Worm (Caenorhabditis elegans) whole organism, L1 larva: ENCODE results near the gene Y14H12B.1.

Experiments used
- C16A3.4 ChIP-seq: fragments of 150-350 bp; optimal IDR thresholded peaks from 2 replicates; lab custom pipeline; 2014; ENCODE audit warnings: missing biosample characterization, missing genetic modification characterization
- C34B4.2 ChIP-seq: sonication (generic microtip); optimal IDR thresholded peaks from 2 replicates; lab custom pipeline; 2017; ENCODE audit warnings: mild to moderate bottlenecking, missing genetic modification characterization, missing compliant biosample characterization
- aha-1 ChIP-seq: fragments of 150-350 bp; optimal IDR thresholded peaks from 2 replicates; lab custom pipeline; 2014; ENCODE audit warnings: missing biosample characterization, missing genetic modification characterization
- alr-1 ChIP-seq: fragments of 200-800 bp; sonication (Bioruptor generic); optimal IDR thresholded peaks from 2 replicates; lab custom pipeline; 2018; ENCODE audit warnings: borderline replicate concordance, mild to moderate bottlenecking, missing genetic modification characterization, missing compliant biosample characterization
- blmp-1 ChIP-seq: fragments of 150-350 bp; optimal IDR thresholded peaks from 2 replicates; lab custom pipeline; 2014; ENCODE audit warnings: missing biosample characterization, missing genetic modification characterization
- ceh-8 ChIP-seq: fragments of 200-800 bp; sonication (Bioruptor generic); optimal IDR thresholded peaks from 2 replicates; lab custom pipeline; 2018; ENCODE audit warnings: mild to moderate bottlenecking, missing genetic modification characterization, moderate library complexity, missing compliant biosample characterization
- ceh-82 ChIP-seq, 3 experiments: fragments of 150-350 bp in 1 of 3; sonication (generic microtip) in 2 of 3; optimal IDR thresholded peaks; 2 replicates each; lab custom pipeline; 2014 to 2017; ENCODE audit warnings: missing biosample characterization in 3 of 3, missing genetic modification characterization in 3 of 3
- dpl-1 ChIP-seq, 3 experiments: fragments of 150-350 bp in 2 of 3; sonication (generic microtip) in 1 of 3; optimal IDR thresholded peaks; 2 replicates each; lab custom pipeline; 2014 to 2017; ENCODE audit warnings: missing biosample characterization in 3 of 3, missing genetic modification characterization in 3 of 3, missing genetic modification reagents in 3 of 3
- efl-1 ChIP-seq, 4 experiments: fragments of 150-350 bp; optimal IDR thresholded peaks in 3 of 4; peaks in 1 of 4; 1 replicate in 1 of 4; 2 replicates in 3 of 4; lab custom pipeline; 2014; ENCODE audit warnings: missing biosample characterization in 2 of 4, missing genetic modification characterization in 2 of 4, missing genetic modification reagents in 2 of 4
- egl-27 ChIP-seq, 2 experiments: fragments of 150-350 bp in 1 of 2; sonication (generic microtip); optimal IDR thresholded peaks; 3 replicates each; lab custom pipeline; 2017 to 2018; ENCODE audit warnings: missing biosample characterization in 2 of 2, missing genetic modification characterization in 2 of 2, missing genetic modification reagents in 2 of 2
- elt-2 ChIP-seq: sonication (generic microtip); optimal IDR thresholded peaks from 2 replicates; lab custom pipeline; 2016; ENCODE audit warnings: missing genetic modification characterization, mild to moderate bottlenecking, inconsistent platforms, missing compliant biosample characterization, missing genetic modification reagents
- elt-3 ChIP-seq, 6 experiments: fragments of 150-350 bp in 1 of 6; sonication (generic microtip); optimal IDR thresholded peaks; 2 replicates each; lab custom pipeline; 2017 to 2018; ENCODE audit warnings: missing biosample characterization in 6 of 6, missing genetic modification characterization in 6 of 6, inconsistent platforms in 1 of 6
- ets-5 ChIP-seq: fragments of 200-800 bp; sonication (Bioruptor generic); IDR thresholded peaks from 2 replicates; pipeline ENCODE4 v1.3.6; 2022; ENCODE audit warnings: missing genetic modification characterization, missing compliant biosample characterization
- fkh-4 ChIP-seq: sonication (generic microtip); optimal IDR thresholded peaks from 2 replicates; lab custom pipeline; 2016; ENCODE audit warnings: missing compliant biosample characterization, missing genetic modification characterization, borderline replicate concordance
- grh-1 ChIP-seq: fragments of 200-800 bp; sonication (Bioruptor generic); IDR thresholded peaks from 2 replicates; pipeline ENCODE4 v1.3.6; 2022; ENCODE audit warnings: missing genetic modification reagents, missing genetic modification characterization, missing compliant biosample characterization
- hlh-17 ChIP-seq: fragments of 200-800 bp; sonication (Bioruptor generic); optimal IDR thresholded peaks from 2 replicates; lab custom pipeline; 2018; ENCODE audit warnings: missing genetic modification characterization, mild to moderate bottlenecking, missing compliant biosample characterization, moderate library complexity, borderline replicate concordance
- hpl-2 ChIP-seq: fragments of 150-350 bp; optimal IDR thresholded peaks from 2 replicates; lab custom pipeline; 2014; ENCODE audit warnings: missing biosample characterization, missing genetic modification reagents, missing genetic modification characterization
- lin-14 ChIP-seq: fragments of 200-800 bp; sonication (Bioruptor generic); optimal IDR thresholded peaks from 2 replicates; lab custom pipeline; 2018; ENCODE audit warnings: mild to moderate bottlenecking, missing genetic modification characterization, moderate library complexity, missing compliant biosample characterization
- lin-39 ChIP-seq: fragments of 150-350 bp; optimal IDR thresholded peaks from 2 replicates; lab custom pipeline; 2014; ENCODE audit warnings: missing biosample characterization, missing genetic modification reagents, missing genetic modification characterization
- lir-3 ChIP-seq: sonication (generic microtip); optimal IDR thresholded peaks from 2 replicates; lab custom pipeline; 2016; ENCODE audit warnings: mild to moderate bottlenecking, missing genetic modification characterization, moderate library complexity, missing compliant biosample characterization; ENCODE audit not compliant: poor library complexity
- lsy-2 ChIP-seq, 2 experiments: fragments of 150-350 bp; optimal IDR thresholded peaks; 2 replicates each; lab custom pipeline; 2014; ENCODE audit warnings: missing biosample characterization in 2 of 2, missing genetic modification characterization in 2 of 2
- mdl-1 ChIP-seq, 2 experiments: fragments of 150-350 bp; optimal IDR thresholded peaks; 2 replicates each; lab custom pipeline; 2014 to 2017; ENCODE audit warnings: missing biosample characterization in 2 of 2, missing genetic modification characterization in 2 of 2, inconsistent platforms in 1 of 2
- mef-2 ChIP-seq: fragments of 150-350 bp; optimal IDR thresholded peaks from 2 replicates; lab custom pipeline; 2014; ENCODE audit warnings: missing biosample characterization, missing genetic modification characterization
- mep-1 ChIP-seq: fragments of 150-350 bp; optimal IDR thresholded peaks from 2 replicates; lab custom pipeline; 2014; ENCODE audit warnings: missing biosample characterization, missing genetic modification characterization
- nhr-12 ChIP-seq: sonication (generic microtip); optimal IDR thresholded peaks from 2 replicates; lab custom pipeline; 2017; ENCODE audit warnings: missing biosample characterization, missing genetic modification characterization
- nhr-19 ChIP-seq: fragments of 200-800 bp; sonication (Bioruptor generic); conservative IDR thresholded peaks from 2 replicates; pipeline ENCODE4 v1.3.6; 2022; ENCODE audit warnings: missing genetic modification characterization, missing compliant biosample characterization
- nhr-20 ChIP-seq: sonication (generic microtip); optimal IDR thresholded peaks from 2 replicates; lab custom pipeline; 2016; ENCODE audit warnings: mild to moderate bottlenecking, missing genetic modification characterization, missing compliant biosample characterization
- nhr-237 ChIP-seq: fragments of 150-350 bp; optimal IDR thresholded peaks from 2 replicates; lab custom pipeline; 2014; ENCODE audit warnings: missing biosample characterization, missing genetic modification characterization
- nhr-71 ChIP-seq: sonication (generic microtip); optimal IDR thresholded peaks from 2 replicates; lab custom pipeline; 2016; ENCODE audit warnings: mild to moderate bottlenecking, missing genetic modification characterization, moderate library complexity, missing compliant biosample characterization
- nhr-77 ChIP-seq: fragments of 150-350 bp; optimal IDR thresholded peaks from 2 replicates; lab custom pipeline; 2014; ENCODE audit warnings: missing biosample characterization, missing genetic modification characterization
- nhr-84 ChIP-seq: sonication (generic microtip); optimal IDR thresholded peaks from 2 replicates; lab custom pipeline; 2017; ENCODE audit warnings: missing biosample characterization, missing genetic modification characterization
- nhr-85 ChIP-seq: sonication (generic microtip); peaks from one replicate; lab custom pipeline; 2016; ENCODE audit warnings: missing genetic modification characterization, inconsistent platforms, missing compliant biosample characterization
- nhr-90 ChIP-seq: sonication (generic microtip); optimal IDR thresholded peaks from 2 replicates; lab custom pipeline; 2016; ENCODE audit warnings: mild to moderate bottlenecking, missing genetic modification characterization, missing compliant biosample characterization; ENCODE audit not compliant: poor library complexity
- pag-3 ChIP-seq: sonication (generic microtip); optimal IDR thresholded peaks from 2 replicates; lab custom pipeline; 2017; ENCODE audit warnings: missing genetic modification characterization, mild to moderate bottlenecking, missing compliant biosample characterization, antibody characterized with exemption, borderline replicate concordance; ENCODE audit not compliant: insufficient read depth
- pqm-1 ChIP-seq: sonication (generic microtip); optimal IDR thresholded peaks from 3 replicates; lab custom pipeline; 2017; ENCODE audit warnings: missing biosample characterization, missing genetic modification characterization
- skn-1 ChIP-seq: fragments of 150-350 bp; optimal IDR thresholded peaks from 2 replicates; lab custom pipeline; 2014; ENCODE audit warnings: missing biosample characterization, missing genetic modification characterization
- snu-23 ChIP-seq: sonication (generic microtip); optimal IDR thresholded peaks from 2 replicates; lab custom pipeline; 2016; ENCODE audit warnings: missing genetic modification characterization, missing compliant biosample characterization
- sox-4 ChIP-seq: sonication (generic microtip); optimal IDR thresholded peaks from 2 replicates; lab custom pipeline; 2016; ENCODE audit warnings: missing genetic modification characterization, missing compliant biosample characterization
- sptf-1 ChIP-seq: fragments of 150-350 bp; optimal IDR thresholded peaks from 2 replicates; lab custom pipeline; 2014; ENCODE audit warnings: missing biosample characterization, missing genetic modification characterization
- sup-37 ChIP-seq: fragments of 200-800 bp; sonication (Bioruptor generic); optimal IDR thresholded peaks from 2 replicates; lab custom pipeline; 2018; ENCODE audit warnings: mild to moderate bottlenecking, missing genetic modification characterization, missing compliant biosample characterization
- swsn-7 ChIP-seq: sonication (generic microtip); optimal IDR thresholded peaks from 2 replicates; lab custom pipeline; 2016; ENCODE audit warnings: missing genetic modification characterization, missing compliant biosample characterization
- tbx-2 ChIP-seq: sonication (generic microtip); optimal IDR thresholded peaks from 2 replicates; lab custom pipeline; 2016; ENCODE audit warnings: missing genetic modification characterization, missing compliant biosample characterization
- tlp-1 ChIP-seq: fragments of 150-350 bp; optimal IDR thresholded peaks from 2 replicates; lab custom pipeline; 2014; ENCODE audit warnings: missing biosample characterization, missing genetic modification characterization
- unc-30 ChIP-seq: sonication (generic microtip); optimal IDR thresholded peaks from 2 replicates; lab custom pipeline; 2017; ENCODE audit warnings: missing biosample characterization, missing genetic modification characterization
- unc-86 ChIP-seq: sonication (generic microtip); optimal IDR thresholded peaks from 2 replicates; lab custom pipeline; 2016; ENCODE audit warnings: missing genetic modification characterization, missing compliant biosample characterization
- unc-98 ChIP-seq: fragments of 200-800 bp; sonication (Bioruptor generic); IDR thresholded peaks from 2 replicates; pipeline ENCODE4 v1.3.6; 2022; ENCODE audit warnings: missing genetic modification characterization, missing compliant biosample characterization
- xbp-1 ChIP-seq: sonication (generic microtip); optimal IDR thresholded peaks from 2 replicates; lab custom pipeline; 2016; ENCODE audit warnings: missing genetic modification characterization, missing compliant biosample characterization
- zip-4 ChIP-seq: fragments of 200-800 bp; sonication (Bioruptor generic); optimal IDR thresholded peaks from 2 replicates; lab custom pipeline; 2018; ENCODE audit warnings: mild to moderate bottlenecking, missing genetic modification characterization, moderate library complexity, missing compliant biosample characterization
- ztf-4 ChIP-seq: fragments of 150-350 bp; optimal IDR thresholded peaks from 2 replicates; lab custom pipeline; 2014; ENCODE audit warnings: missing biosample characterization, missing genetic modification characterization

The Y14H12B.1 gene

ce11 chrII:3927943-3928393 lies 6.3 kb upstream of the Y14H12B.1 start, which contains the start of gene plpp-1.1:
Gene plpp-1.1 (minus strand): TSS chrII:3927993.
- TF ChIP-seq dpl-1 (GFP tag; optimal IDR thresholded peaks at IDR 0.05; lab: Kevin White, UChicago): no peak
- TF ChIP-seq nhr-12 (tag; lab: Kevin White, UChicago): no peak
- no peak for TF ChIP-seq elt-2 (tag; lab: Kevin White, UChicago)
- TF ChIP-seq unc-30: no peak
- TF ChIP-seq C34B4.2: no peak
- no peak for TF ChIP-seq zip-4 (GFP tag; lab: Kevin White, UChicago)
- no peak for TF ChIP-seq mef-2 (tag; lab: Kevin White, UChicago)
- TF ChIP-seq mdl-1 (tag; optimal IDR thresholded peaks at IDR 0.05; lab: Kevin White, UChicago): no peak
- TF ChIP-seq C16A3.4: no peak
- TF ChIP-seq lir-3 (tag; lab: Kevin White, UChicago): no peak
- no peak for TF ChIP-seq swsn-7 (tag; lab: Kevin White, UChicago)
- TF ChIP-seq sptf-1: no peak
- no peak for TF ChIP-seq lin-39
- TF ChIP-seq unc-98 (GFP tag; lab: Robert Waterston, UW): no peak
- TF ChIP-seq sox-4 (tag; lab: Kevin White, UChicago): no peak
- TF ChIP-seq xbp-1 (tag; lab: Kevin White, UChicago): no peak
- TF ChIP-seq lin-14 (GFP tag; lab: Kevin White, UChicago): no peak
- no peak for TF ChIP-seq hlh-17 (GFP tag; lab: Kevin White, UChicago)
- TF ChIP-seq ztf-4: no peak
- no peak for TF ChIP-seq tlp-1 (tag; lab: Kevin White, UChicago)

- peak in 2 of 3 experiments; percentile 26 to 48 for TF ChIP-seq dpl-1 (GFP tag; optimal IDR thresholded peaks at IDR 0.05; lab: Kevin White, UChicago)
- peak; percentile 61 for TF ChIP-seq nhr-20 (tag; lab: Kevin White, UChicago)
- TF ChIP-seq blmp-1 (tag; lab: Kevin White, UChicago): peak; percentile 80
- TF ChIP-seq alr-1: no peak
- no peak for TF ChIP-seq ceh-8
- peak; percentile 60 for TF ChIP-seq nhr-71
- no peak for TF ChIP-seq pag-3 (tag; lab: Kevin White, UChicago)
- no peak for TF ChIP-seq unc-86 (tag; lab: Kevin White, UChicago)
- peak in 1 of 3 experiments; percentile 6 for TF ChIP-seq ceh-82 (tag; optimal IDR thresholded peaks at IDR 0.05; lab: Kevin White, UChicago)
- peak; percentile 38 for TF ChIP-seq C16A3.4
- TF ChIP-seq unc-98 (GFP tag; lab: Robert Waterston, UW): no peak
- peak; percentile 3 for TF ChIP-seq nhr-237
- peak; percentile 84 for TF ChIP-seq lin-14 (GFP tag; lab: Kevin White, UChicago)
- TF ChIP-seq nhr-84 (tag; lab: Kevin White, UChicago): no peak
- TF ChIP-seq sptf-1: no peak
- peak; percentile 19; the same call in 1 of the 2 replicates for TF ChIP-seq nhr-19 (GFP tag; lab: Robert Waterston, UW)
- no peak for TF ChIP-seq mef-2 (tag; lab: Kevin White, UChicago)
- TF ChIP-seq lsy-2 (tag; optimal IDR thresholded peaks at IDR 0.05; lab: Kevin White, UChicago): peak; percentile 7 to 61
- TF ChIP-seq nhr-90 (tag; lab: Kevin White, UChicago): peak; percentile 12
- peak in 2 of 6 experiments; percentile 9 to 33 for TF ChIP-seq elt-3 (tag; optimal IDR thresholded peaks at IDR 0.05; lab: Kevin White, UChicago)
- peak; percentile 6 to 36 for TF ChIP-seq efl-1 (optimal IDR thresholded peaks at IDR 0.05; lab: Kevin White, UChicago)
- peak; percentile 7 to 81 for TF ChIP-seq efl-1 (GFP tag; optimal IDR thresholded peaks at IDR 0.05 in 1 of 2; lab: Kevin White, UChicago)
- no peak for TF ChIP-seq sup-37 (GFP tag; lab: Kevin White, UChicago)
- TF ChIP-seq pqm-1 (tag; lab: Kevin White, UChicago): no peak
- TF ChIP-seq egl-27 (tag; optimal IDR thresholded peaks at IDR 0.05; lab: Kevin White, UChicago): no peak
- peak; percentile 85 for TF ChIP-seq grh-1
- peak; percentile 33 for TF ChIP-seq nhr-77
- TF ChIP-seq snu-23 (GFP tag; lab: Kevin White, UChicago): peak; percentile 71
- TF ChIP-seq mep-1 (tag; lab: Kevin White, UChicago): peak; percentile 54
- TF ChIP-seq nhr-85 (tag; lab: Kevin White, UChicago): peak; percentile 58
- TF ChIP-seq elt-2 (tag; lab: Kevin White, UChicago): no peak
- no peak for TF ChIP-seq hpl-2
- peak; percentile 47 for TF ChIP-seq tbx-2
- no peak for TF ChIP-seq ets-5 (GFP tag; lab: Robert Waterston, UW)
- peak; percentile 41 for TF ChIP-seq skn-1 (tag; lab: Kevin White, UChicago)
- no peak for TF ChIP-seq aha-1 (tag; lab: Kevin White, UChicago)
- no peak for TF ChIP-seq fkh-4 (tag; lab: Kevin White, UChicago)
- no peak for TF ChIP-seq hlh-17 (GFP tag; lab: Kevin White, UChicago)
These were observed 4.8 kb upstream of the Y14H12B.1 start for ce11 chrII:3929446-3929845.
